Worm (Caenorhabditis elegans) whole organism, young adult: ENCODE data around the gene F26A1.1.

ENCODE experiments used
- K11D2.4 ChIP-seq: fragments of 200-800 bp; sonication (Bioruptor generic); IDR thresholded peaks from 2 replicates; pipeline ENCODE4 v1.3.6; 2022; ENCODE audit warnings: missing genetic modification reagents, missing genetic modification characterization, missing compliant biosample characterization
- ceh-91 ChIP-seq: fragments of 200-800 bp; sonication (Bioruptor generic); IDR thresholded peaks from 2 replicates; pipeline ENCODE4 v1.3.6; 2022; ENCODE audit warnings: missing genetic modification reagents, missing genetic modification characterization, missing compliant biosample characterization
- snpc-4 ChIP-seq, 5 experiments: fragments of 150-350 bp in 1 of 5; sonication (generic microtip) in 4 of 5; optimal IDR thresholded peaks; 2 replicates each; lab custom pipeline; 2014 to 2018; ENCODE audit warnings: missing genetic modification characterization in 5 of 5, missing biosample characterization in 3 of 5, antibody characterized with exemption in 2 of 5, mild to moderate bottlenecking in 2 of 5, missing compliant biosample characterization in 2 of 5, missing genotype in 2 of 5, moderate library complexity in 2 of 5, missing genetic modification reagents in 1 of 5
- xnd-1 ChIP-seq: sonication (generic microtip); optimal IDR thresholded peaks from 2 replicates; lab custom pipeline; 2016; ENCODE audit warnings: missing genotype, missing genetic modification reagents, missing genetic modification characterization, missing compliant biosample characterization

- no peak for TF ChIP-seq snpc-4 (GFP tag; optimal IDR thresholded peaks at IDR 0.05; lab: Kevin White, UChicago)
- no peak for TF ChIP-seq snpc-4 (tag; optimal IDR thresholded peaks at IDR 0.05; lab: Kevin White, UChicago)
- no peak for TF ChIP-seq K11D2.4
- no peak for TF ChIP-seq ceh-91 (GFP tag; lab: Robert Waterston, UW)
- TF ChIP-seq xnd-1 (tag; lab: Kevin White, UChicago) = no peak
Observed at ce11 chrIII:4817240-4817639, 33.1 kb upstream of the F26A1.1 start, which contains the start of gene F26A1.4.
